Worm (Caenorhabditis elegans) whole organism, mixed stage, embryonic: ENCODE data around the gene F07G11.3.

Source experiments
- M03D4.4 ChIP-seq: sonication (generic microtip); optimal IDR thresholded peaks from 2 replicates; lab custom pipeline; 2017; ENCODE audit warnings: mild to moderate bottlenecking, missing genetic modification characterization, missing compliant biosample characterization
- bed-3 ChIP-seq: fragments of 200-800 bp; sonication (Bioruptor generic); optimal IDR thresholded peaks from 3 replicates; lab custom pipeline; 2018; ENCODE audit warnings: mild to moderate bottlenecking, missing genetic modification characterization, moderate library complexity, missing compliant biosample characterization
- blmp-1 ChIP-seq: fragments of 150-350 bp; optimal IDR thresholded peaks from 2 replicates; lab custom pipeline; 2014; ENCODE audit warnings: missing biosample characterization, missing genetic modification characterization
- ceh-39 ChIP-seq: fragments of 150-350 bp; optimal IDR thresholded peaks from 2 replicates; lab custom pipeline; 2014; ENCODE audit warnings: missing biosample characterization, missing genetic modification characterization
- ceh-43 ChIP-seq: fragments of 200-800 bp; sonication (Bioruptor generic); optimal IDR thresholded peaks from 2 replicates; lab custom pipeline; 2018; ENCODE audit warnings: mild to moderate bottlenecking, missing genetic modification characterization, moderate library complexity, missing compliant biosample characterization
- ceh-83 ChIP-seq: fragments of 200-800 bp; sonication (Bioruptor generic); optimal IDR thresholded peaks from 2 replicates; lab custom pipeline; 2018; ENCODE audit warnings: mild to moderate bottlenecking, missing genetic modification characterization, missing compliant biosample characterization
- ces-1 ChIP-seq: fragments of 150-350 bp; optimal IDR thresholded peaks from 2 replicates; lab custom pipeline; 2014; ENCODE audit warnings: missing biosample characterization, missing genetic modification reagents, missing genetic modification characterization
- cnd-1 ChIP-seq: fragments of 200-800 bp; sonication (Bioruptor generic); optimal IDR thresholded peaks from 2 replicates; lab custom pipeline; 2018; ENCODE audit warnings: mild to moderate bottlenecking, missing genetic modification characterization, missing compliant biosample characterization
- drap-1 ChIP-seq: fragments of 200-800 bp; sonication (Bioruptor generic); optimal IDR thresholded peaks from 3 replicates; lab custom pipeline; 2018; ENCODE audit warnings: mild to moderate bottlenecking, missing genetic modification characterization, missing compliant biosample characterization
- elt-1 ChIP-seq: sonication (generic microtip); optimal IDR thresholded peaks from 2 replicates; lab custom pipeline; 2017; ENCODE audit warnings: missing genetic modification characterization, mild to moderate bottlenecking, missing compliant biosample characterization, antibody characterized with exemption, moderate library complexity, borderline replicate concordance; ENCODE audit not compliant: insufficient read depth
- elt-3 ChIP-seq: fragments of 150-350 bp; optimal IDR thresholded peaks from 2 replicates; lab custom pipeline; 2014; ENCODE audit warnings: missing biosample characterization, missing genetic modification characterization
- flh-1 ChIP-seq: fragments of 200-800 bp; sonication (Bioruptor generic); optimal IDR thresholded peaks from 2 replicates; lab custom pipeline; 2018; ENCODE audit warnings: mild to moderate bottlenecking, missing genetic modification characterization, moderate library complexity, missing compliant biosample characterization
- ham-2 ChIP-seq: fragments of 200-800 bp; sonication (Bioruptor generic); optimal IDR thresholded peaks from 2 replicates; lab custom pipeline; 2018; ENCODE audit warnings: mild to moderate bottlenecking, missing genetic modification characterization, missing compliant biosample characterization
- hlh-1 ChIP-seq: fragments of 150-350 bp; optimal IDR thresholded peaks from 2 replicates; lab custom pipeline; 2014; ENCODE audit warnings: missing biosample characterization, missing genetic modification reagents, missing genetic modification characterization
- lin-13 ChIP-seq: fragments of 150-350 bp; optimal IDR thresholded peaks from 2 replicates; lab custom pipeline; 2014; ENCODE audit warnings: missing biosample characterization, missing genetic modification characterization
- lin-32 ChIP-seq: fragments of 200-800 bp; sonication (Bioruptor generic); optimal IDR thresholded peaks from 2 replicates; lab custom pipeline; 2018; ENCODE audit warnings: mild to moderate bottlenecking, missing genetic modification characterization, missing compliant biosample characterization
- lsy-2 ChIP-seq: fragments of 150-350 bp; optimal IDR thresholded peaks from 2 replicates; lab custom pipeline; 2014; ENCODE audit warnings: missing biosample characterization, missing genetic modification characterization
- mab-5 ChIP-seq: fragments of 150-350 bp; optimal IDR thresholded peaks from 2 replicates; lab custom pipeline; 2014; ENCODE audit warnings: missing biosample characterization, missing genetic modification characterization
- mep-1 ChIP-seq: fragments of 150-350 bp; optimal IDR thresholded peaks from 2 replicates; lab custom pipeline; 2017; ENCODE audit warnings: missing biosample characterization, missing genetic modification reagents, missing genetic modification characterization, inconsistent platforms
- nhr-12 ChIP-seq: fragments of 150-350 bp; optimal IDR thresholded peaks from 2 replicates; lab custom pipeline; 2014; ENCODE audit warnings: missing biosample characterization, missing genetic modification characterization
- nhr-2 ChIP-seq: fragments of 150-350 bp; optimal IDR thresholded peaks from 2 replicates; lab custom pipeline; 2014; ENCODE audit warnings: missing biosample characterization, missing genetic modification characterization
- nhr-28 ChIP-seq: fragments of 150-350 bp; optimal IDR thresholded peaks from 2 replicates; lab custom pipeline; 2014; ENCODE audit warnings: missing biosample characterization, missing genetic modification characterization
- nhr-76 ChIP-seq: sonication (generic microtip); optimal IDR thresholded peaks from 2 replicates; lab custom pipeline; 2017; ENCODE audit warnings: missing biosample characterization, missing genetic modification characterization
- pha-4 ChIP-seq: fragments of 150-350 bp; optimal IDR thresholded peaks from 2 replicates; lab custom pipeline; 2018; ENCODE audit warnings: missing biosample characterization, missing genetic modification reagents, missing genetic modification characterization
- sem-2 ChIP-seq: fragments of 200-800 bp; sonication (Bioruptor generic); optimal IDR thresholded peaks from 2 replicates; lab custom pipeline; 2018; ENCODE audit warnings: mild to moderate bottlenecking, missing genetic modification characterization, missing compliant biosample characterization
- sptf-1 ChIP-seq: sonication (generic microtip); optimal IDR thresholded peaks from 2 replicates; lab custom pipeline; 2017; ENCODE audit warnings: mild to moderate bottlenecking, missing genetic modification characterization, moderate library complexity, missing compliant biosample characterization
- tbx-8 ChIP-seq: fragments of 200-800 bp; sonication (Bioruptor generic); optimal IDR thresholded peaks from 2 replicates; lab custom pipeline; 2018; ENCODE audit warnings: mild to moderate bottlenecking, missing genetic modification characterization, moderate library complexity, missing compliant biosample characterization
- unc-120 ChIP-seq: sonication (generic microtip); optimal IDR thresholded peaks from 2 replicates; lab custom pipeline; 2017; ENCODE audit warnings: missing genetic modification characterization, missing compliant biosample characterization; ENCODE audit not compliant: poor library complexity, severe bottlenecking
- unc-62 ChIP-seq: fragments of 150-350 bp; optimal IDR thresholded peaks from 2 replicates; lab custom pipeline; 2014; ENCODE audit warnings: missing biosample characterization, missing genetic modification reagents, missing genetic modification characterization
- zip-8 ChIP-seq: fragments of 150-350 bp; optimal IDR thresholded peaks from 2 replicates; lab custom pipeline; 2014; ENCODE audit warnings: missing biosample characterization, missing genetic modification characterization
- ztf-11 ChIP-seq: fragments of 150-350 bp; optimal IDR thresholded peaks from 2 replicates; lab custom pipeline; 2014; ENCODE audit warnings: missing biosample characterization, missing genetic modification characterization

F07G11.3 gene

DNA sequence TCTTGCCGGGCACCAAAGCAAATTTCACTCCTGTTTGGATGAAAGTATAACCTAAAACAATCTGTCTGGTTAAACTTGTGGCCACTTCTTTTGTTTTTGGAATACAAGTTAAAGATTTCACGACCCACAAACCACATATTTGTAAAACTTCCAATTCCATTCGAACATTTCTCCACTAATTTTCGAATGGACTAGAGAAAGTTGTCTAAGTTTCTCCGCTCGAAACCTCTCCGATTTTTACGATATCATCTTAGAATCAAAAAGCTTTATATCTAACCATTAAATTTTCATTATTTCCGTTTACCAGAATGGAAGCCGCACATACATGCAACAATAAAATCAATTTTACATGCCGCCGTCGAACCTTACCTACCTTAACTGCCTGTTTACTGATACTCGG lies at the start of gene F07G11.3:
Gene F07G11.3 (plus strand): TSS at position 301 of the 400 bp plus-strand sequence.
- TF ChIP-seq tbx-8 (GFP tag; lab: Kevin White, UChicago), result no peak
- no peak for TF ChIP-seq elt-3
- no peak for TF ChIP-seq cnd-1 (tag; lab: Kevin White, UChicago)
- no peak for TF ChIP-seq pha-4 (tag; lab: Kevin White, UChicago)
- TF ChIP-seq blmp-1, result no peak
- no peak for TF ChIP-seq ceh-39 (tag; lab: Kevin White, UChicago)
- no peak for TF ChIP-seq unc-62 (GFP tag; lab: Kevin White, UChicago)
- TF ChIP-seq sem-2 (GFP tag; lab: Kevin White, UChicago), result no peak
- TF ChIP-seq ham-2 (GFP tag; lab: Kevin White, UChicago), result no peak
- TF ChIP-seq mep-1, result no peak

DNA sequence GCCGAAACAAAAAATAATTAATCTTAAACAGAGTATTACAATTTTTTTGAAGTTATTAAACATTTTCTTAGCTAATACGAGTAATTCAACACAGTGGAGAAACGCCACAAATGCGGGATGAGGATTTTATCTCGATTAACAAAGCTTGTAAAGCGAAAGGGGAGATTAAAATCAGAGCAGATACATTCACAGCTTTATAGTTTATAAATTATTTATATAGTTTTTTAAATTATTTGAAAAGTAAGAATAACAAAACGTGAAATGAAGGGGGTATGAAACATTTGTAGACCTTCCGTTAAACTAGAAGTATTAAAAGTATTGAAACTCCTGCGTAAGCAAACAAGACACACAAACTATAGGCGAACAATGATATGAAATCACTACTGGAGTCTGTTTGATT lies 43.5 kb upstream of the F07G11.3 start, which contains the start of gene C05C8.8:
Gene C05C8.8 (minus strand): TSS at position 101 of the 400 bp plus-strand sequence.
- no peak for TF ChIP-seq ztf-11 (tag; lab: Kevin White, UChicago)
- no peak for TF ChIP-seq zip-8 (tag; lab: Kevin White, UChicago)
- TF ChIP-seq mep-1, result no peak
- no peak for TF ChIP-seq unc-120 (tag; lab: Kevin White, UChicago)
- TF ChIP-seq lsy-2 (tag; lab: Kevin White, UChicago), result no peak
- TF ChIP-seq unc-62 (GFP tag; lab: Kevin White, UChicago), result no peak
- no peak for TF ChIP-seq blmp-1

DNA sequence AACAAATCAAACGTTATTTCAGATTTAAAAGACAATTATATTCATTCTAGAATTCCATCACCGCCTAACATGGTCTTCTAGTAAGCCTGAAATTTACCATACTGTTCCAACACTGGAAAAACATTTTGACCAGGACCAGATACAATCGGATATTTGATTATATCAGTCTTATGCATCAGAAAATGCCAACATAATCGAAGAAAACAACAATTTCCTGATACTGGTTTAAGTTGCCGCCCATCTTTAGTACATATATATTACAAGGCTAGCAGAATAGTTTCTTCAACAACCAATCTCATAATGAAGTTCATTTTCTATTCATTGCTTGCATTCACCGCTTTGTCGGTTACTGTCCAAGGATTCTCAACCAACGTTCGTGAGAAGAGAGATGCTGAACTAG lies 39.6 kb upstream of the F07G11.3 start, which contains the start of gene C13A2.12:
Gene C13A2.12 (plus strand): TSS at position 301 of the 400 bp plus-strand sequence.
- TF ChIP-seq mab-5 (tag; lab: Kevin White, UChicago), result no peak

DNA sequence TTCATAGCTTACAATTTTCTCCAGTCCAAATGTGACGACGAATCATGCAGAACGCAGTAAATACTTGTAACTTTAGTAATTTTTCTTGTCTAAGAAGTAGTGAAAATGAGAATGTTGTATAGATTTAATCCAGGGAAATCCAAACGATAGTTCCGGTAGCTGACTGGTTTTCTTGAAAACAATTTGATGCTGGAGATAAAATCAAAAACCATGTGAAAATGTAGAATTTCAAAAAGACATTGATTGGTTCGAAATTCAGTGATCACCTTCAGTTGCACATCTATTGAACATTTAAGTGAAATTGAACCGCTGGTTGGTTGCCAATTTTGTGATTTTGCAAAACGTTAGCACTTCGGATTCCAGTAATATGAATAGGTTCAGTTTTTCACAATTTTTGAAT lies 34.5 kb upstream of the F07G11.3 start, which contains the start of gene C13A2.9:
Gene C13A2.9 (minus strand): TSS at position 101 of the 400 bp plus-strand sequence.
- TF ChIP-seq elt-1 (tag; lab: Kevin White, UChicago) (no peak), unc-62 (GFP tag; lab: Kevin White, UChicago) (no peak), ham-2 (GFP tag; lab: Kevin White, UChicago) (no peak), ceh-43 (no peak), sptf-1 (tag; lab: Kevin White, UChicago) (no peak), blmp-1 (no peak), elt-3 (no peak), sem-2 (GFP tag; lab: Kevin White, UChicago) (no peak), ceh-39 (tag; lab: Kevin White, UChicago) (no peak), nhr-28 (tag; lab: Kevin White, UChicago) (no peak), nhr-76 (tag; lab: Kevin White, UChicago) (no peak), flh-1 (GFP tag; lab: Kevin White, UChicago) (no peak), mep-1 (no peak), lin-32 (no peak), ztf-11 (tag; lab: Kevin White, UChicago) (no peak), ceh-83 (GFP tag; lab: Kevin White, UChicago) (no peak), lin-13 (tag; lab: Kevin White, UChicago) (no peak), drap-1 (no peak)

DNA sequence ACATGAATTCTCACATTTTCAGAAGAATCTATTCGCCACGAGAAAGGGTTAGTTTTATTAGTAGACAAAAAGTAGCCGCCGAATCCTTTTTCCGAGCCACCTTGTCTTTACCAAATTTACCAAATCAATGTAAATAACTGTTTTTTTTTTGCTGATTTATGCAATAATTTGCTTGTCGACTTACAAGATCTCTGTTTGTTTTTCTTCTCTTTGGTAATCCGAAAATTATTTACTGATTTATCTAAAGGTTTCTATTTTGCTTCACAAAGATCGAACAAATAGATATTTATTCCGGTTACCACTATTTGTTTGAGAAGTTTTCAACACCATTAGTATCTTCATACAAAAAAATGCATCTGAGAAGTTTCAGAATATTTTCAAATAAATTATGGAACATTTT lies 32.5 kb upstream of the F07G11.3 start, which contains the start of gene C13A2.7:
Gene C13A2.7 (plus strand): TSS at position 301 of the 400 bp plus-strand sequence.
- TF ChIP-seq M03D4.4 (tag; lab: Kevin White, UChicago) (no peak), nhr-28 (tag; lab: Kevin White, UChicago) (no peak), elt-3 (no peak), unc-120 (tag; lab: Kevin White, UChicago) (no peak), lin-32 (no peak), hlh-1 (tag; lab: Kevin White, UChicago) (no peak), bed-3 (GFP tag; lab: Kevin White, UChicago) (no peak), ztf-11 (tag; lab: Kevin White, UChicago) (no peak), tbx-8 (GFP tag; lab: Kevin White, UChicago) (no peak), pha-4 (tag; lab: Kevin White, UChicago) (no peak), nhr-12 (tag; lab: Kevin White, UChicago) (no peak), drap-1 (no peak), nhr-2 (tag; lab: Kevin White, UChicago) (no peak), ces-1 (GFP tag; lab: Kevin White, UChicago) (no peak), cnd-1 (tag; lab: Kevin White, UChicago) (no peak), unc-62 (GFP tag; lab: Kevin White, UChicago) (no peak), mep-1 (no peak), zip-8 (tag; lab: Kevin White, UChicago) (no peak), ceh-43 (no peak), elt-1 (tag; lab: Kevin White, UChicago) (no peak)
- TF ChIP-seq, all 35 proteins: peak for 0
